Fruit fly (Drosophila melanogaster): ENCODE data around the gene CG9512.

DNA sequence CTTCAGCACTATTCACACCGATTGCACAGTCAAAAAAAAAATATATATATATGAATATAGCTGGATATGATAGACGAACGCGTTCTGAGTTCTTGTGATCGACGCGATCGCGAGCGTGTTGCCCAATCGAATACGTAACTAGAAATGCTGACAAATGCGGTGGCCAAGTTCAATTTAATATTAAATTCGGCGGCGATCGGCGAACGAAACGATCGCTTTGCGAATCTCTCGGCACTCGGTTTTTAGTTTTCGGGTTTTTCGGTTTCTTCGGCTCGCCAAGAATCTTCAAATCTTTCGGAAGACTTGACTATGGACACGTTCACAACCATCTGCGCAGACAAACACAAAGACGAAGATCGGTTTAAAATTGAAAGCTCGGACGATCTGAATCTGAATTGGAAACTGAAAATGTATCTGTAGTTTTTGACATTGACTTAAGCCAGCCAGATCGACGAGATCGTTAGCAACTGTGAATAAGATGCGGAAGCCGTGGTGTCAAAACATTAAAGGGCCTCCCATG lies 52.1 kb downstream of the CG9512 start, which contains the start of gene CG9521:
- no peak for TF ChIP-seq h (optimal IDR thresholded peaks at IDR 0.05)
- no peak for TF ChIP-seq Sin3A (optimal IDR thresholded peaks at IDR 0.05)
- TF ChIP-seq psq (optimal IDR thresholded peaks at IDR 0.05), result no peak
- TF ChIP-seq insv (optimal IDR thresholded peaks at IDR 0.05), result no peak
- no peak for TF ChIP-seq ttk (optimal IDR thresholded peaks at IDR 0.05)

Data from Kc167 (cell line).